Fruit fly (Drosophila melanogaster) whole organism, embryonic: ENCODE results near the gene Lcp65Ag2.

Source experiments
- Ada2b ChIP-seq: fragments of 200-800 bp; sonication (Bioruptor generic); IDR thresholded peaks from 2 replicates; pipeline ENCODE4 v1.3.6; 2022; ENCODE audit warnings: missing biosample characterization, missing genetic modification characterization
- CG1024 ChIP-seq: fragments of 200-800 bp; sonication (Bioruptor generic); IDR thresholded peaks from 2 replicates; pipeline ENCODE4 v1.3.6; 2022; ENCODE audit warnings: missing biosample characterization, missing genetic modification characterization
- CG10267 ChIP-seq: fragments of 200-800 bp; sonication (Bioruptor generic); optimal IDR thresholded peaks from 2 replicates; lab custom pipeline; 2018; ENCODE audit warnings: missing biosample characterization, mild to moderate bottlenecking, missing genetic modification characterization, moderate library complexity
- CG10274 ChIP-seq: fragments of 200-800 bp; sonication (Bioruptor generic); optimal IDR thresholded peaks from 3 replicates; lab custom pipeline; 2017; ENCODE audit warnings: missing biosample characterization, mild to moderate bottlenecking, missing genetic modification characterization
- CG10366 ChIP-seq: fragments of 200-800 bp; sonication (Bioruptor generic); IDR thresholded peaks from 2 replicates; pipeline ENCODE4 v1.3.6; 2022; ENCODE audit warnings: missing biosample characterization, missing genetic modification characterization
- CG10431 ChIP-seq: fragments of 200-800 bp; sonication (Bioruptor generic); optimal IDR thresholded peaks from 3 replicates; lab custom pipeline; 2018; ENCODE audit warnings: missing biosample characterization, mild to moderate bottlenecking, missing genetic modification characterization
- CG11247 ChIP-seq: fragments of 200-800 bp; sonication (Bioruptor generic); IDR thresholded peaks from 2 replicates; pipeline ENCODE4 v1.3.6; 2022; ENCODE audit warnings: missing biosample characterization, missing genetic modification characterization
- CG12104 ChIP-seq: fragments of 200-800 bp; sonication (Bioruptor generic); optimal IDR thresholded peaks from 3 replicates; lab custom pipeline; 2016; ENCODE audit warnings: missing biosample characterization, missing genetic modification characterization
- CG13287 ChIP-seq: fragments of 200-800 bp; sonication (Bioruptor generic); IDR thresholded peaks from 2 replicates; pipeline ENCODE4 v1.3.6; 2022; ENCODE audit warnings: missing biosample characterization, missing genetic modification characterization; ENCODE audit not compliant: partially characterized antibody
- CG13296 ChIP-seq: fragments of 200-800 bp; sonication (Bioruptor generic); optimal IDR thresholded peaks from 3 replicates; lab custom pipeline; 2018; ENCODE audit warnings: missing biosample characterization, mild to moderate bottlenecking, missing genetic modification characterization
- CG17361 ChIP-seq: fragments of 200-800 bp; sonication (Bioruptor generic); IDR thresholded peaks from 3 replicates; pipeline ENCODE4 v1.3.6; 2022; ENCODE audit warnings: missing biosample characterization, missing genetic modification characterization
- CG17802 ChIP-seq: fragments of 200-800 bp; sonication (Bioruptor generic); optimal IDR thresholded peaks from 2 replicates; lab custom pipeline; 2018; ENCODE audit warnings: missing biosample characterization, mild to moderate bottlenecking, missing genetic modification characterization, moderate library complexity
- CG30431 ChIP-seq: fragments of 200-800 bp; sonication (Bioruptor generic); optimal IDR thresholded peaks from 2 replicates; lab custom pipeline; 2017; ENCODE audit warnings: missing biosample characterization, missing genetic modification characterization
- CG31224 ChIP-seq: fragments of 200-800 bp; sonication (Bioruptor generic); IDR thresholded peaks from 2 replicates; pipeline ENCODE4 v1.3.6; 2022; ENCODE audit warnings: missing biosample characterization, missing genetic modification characterization
- CG32767 ChIP-seq: fragments of 200-800 bp; sonication (Bioruptor generic); IDR thresholded peaks from 2 replicates; pipeline ENCODE4 v1.3.6; 2022; ENCODE audit warnings: missing biosample characterization, missing genetic modification characterization
- CG33557 ChIP-seq: fragments of 200-800 bp; sonication (Bioruptor generic); optimal IDR thresholded peaks from 2 replicates; lab custom pipeline; 2019; ENCODE audit warnings: missing biosample characterization, mild to moderate bottlenecking, missing genetic modification characterization, moderate library complexity
- CG6683 ChIP-seq: fragments of 200-800 bp; sonication (Bioruptor generic); optimal IDR thresholded peaks from 2 replicates; lab custom pipeline; 2017; ENCODE audit warnings: missing biosample characterization, mild to moderate bottlenecking, missing genetic modification characterization, missing genetic modification reagents
- CG6689 ChIP-seq: fragments of 200-800 bp; sonication (Bioruptor generic); IDR thresholded peaks from 2 replicates; pipeline ENCODE4 v1.3.6; 2022; ENCODE audit warnings: missing biosample characterization, missing genetic modification characterization
- CG6813 ChIP-seq: fragments of 200-800 bp; sonication (Bioruptor generic); optimal IDR thresholded peaks from 2 replicates; lab custom pipeline; 2017; ENCODE audit warnings: missing biosample characterization, missing genetic modification characterization, mild to moderate bottlenecking, moderate library complexity, missing genetic modification reagents
- CG7928 ChIP-seq: fragments of 200-800 bp; sonication (Bioruptor generic); optimal IDR thresholded peaks from 2 replicates; lab custom pipeline; 2017; ENCODE audit warnings: missing biosample characterization, mild to moderate bottlenecking, missing genetic modification characterization
- CG8388 ChIP-seq: fragments of 200-800 bp; sonication (Bioruptor generic); optimal IDR thresholded peaks from 2 replicates; lab custom pipeline; 2019; ENCODE audit warnings: missing biosample characterization, mild to moderate bottlenecking, missing genetic modification characterization, moderate library complexity
- CrebB ChIP-seq: fragments of 200-800 bp; sonication (Bioruptor generic); optimal IDR thresholded peaks from 3 replicates; lab custom pipeline; 2018; ENCODE audit warnings: missing biosample characterization, mild to moderate bottlenecking, missing genetic modification characterization
- ERR ChIP-seq: fragments of 200-800 bp; sonication (Bioruptor generic); optimal IDR thresholded peaks from 2 replicates; lab custom pipeline; 2016; ENCODE audit warnings: missing biosample characterization, missing genetic modification characterization
- Gug ChIP-seq: fragments of 200-800 bp; sonication (Bioruptor generic); IDR thresholded peaks from 4 replicates; pipeline ENCODE4 v1.3.6; 2022; ENCODE audit warnings: missing biosample characterization, missing genetic modification characterization
- HLH3B ChIP-seq: fragments of 200-800 bp; sonication (Bioruptor generic); IDR thresholded peaks from 2 replicates; pipeline ENCODE4 v1.3.6; 2022; ENCODE audit warnings: missing biosample characterization, missing genetic modification characterization
- Oli ChIP-seq: fragments of 200-800 bp; sonication (Bioruptor generic); optimal IDR thresholded peaks from 2 replicates; lab custom pipeline; 2018; ENCODE audit warnings: missing biosample characterization, mild to moderate bottlenecking, missing genetic modification characterization, moderate library complexity
- Poxn ChIP-seq: fragments of 200-800 bp; sonication (Bioruptor generic); IDR thresholded peaks from 2 replicates; pipeline ENCODE4 v1.3.6; 2022; ENCODE audit warnings: missing biosample characterization, missing genetic modification characterization
- Ravus ChIP-seq: fragments of 200-800 bp; sonication (Bioruptor generic); IDR thresholded peaks from 2 replicates; pipeline ENCODE4 v1.3.6; 2022; ENCODE audit warnings: missing biosample characterization, missing genetic modification characterization
- Rfx ChIP-seq: fragments of 200-800 bp; sonication (Bioruptor generic); IDR thresholded peaks from 2 replicates; pipeline ENCODE4 v1.3.6; 2022; ENCODE audit warnings: missing biosample characterization, missing genetic modification characterization
- Sin3A ChIP-seq: fragments of >200 bp; optimal IDR thresholded peaks from 2 replicates; lab custom pipeline; 2018
- Sox100B ChIP-seq: fragments of 200-800 bp; sonication (Bioruptor generic); optimal IDR thresholded peaks from 3 replicates; lab custom pipeline; 2018; ENCODE audit warnings: missing biosample characterization, mild to moderate bottlenecking, missing genetic modification characterization
- Usf ChIP-seq: fragments of 200-800 bp; sonication (Bioruptor generic); optimal IDR thresholded peaks from 2 replicates; lab custom pipeline; 2017; ENCODE audit warnings: missing genotype, missing biosample characterization, missing genetic modification characterization
- Vsx1 ChIP-seq: fragments of 200-800 bp; sonication (Bioruptor generic); optimal IDR thresholded peaks from 2 replicates; lab custom pipeline; 2017; ENCODE audit warnings: missing biosample characterization, mild to moderate bottlenecking, missing genetic modification characterization, missing genetic modification reagents
- amos ChIP-seq: fragments of 200-800 bp; sonication (Bioruptor generic); IDR thresholded peaks from 2 replicates; pipeline ENCODE4 v1.3.6; 2022; ENCODE audit warnings: missing biosample characterization, missing genetic modification characterization; ENCODE audit not compliant: partially characterized antibody
- bab2 ChIP-seq: fragments of 200-800 bp; sonication (Bioruptor generic); optimal IDR thresholded peaks from 2 replicates; lab custom pipeline; 2016; ENCODE audit warnings: missing biosample characterization, missing genetic modification characterization
- corto ChIP-seq: fragments of 200-800 bp; sonication (Bioruptor generic); optimal IDR thresholded peaks from 2 replicates; lab custom pipeline; 2016; ENCODE audit warnings: missing biosample characterization, mild to moderate bottlenecking, missing genetic modification characterization, moderate library complexity
- danr ChIP-seq: fragments of 200-800 bp; sonication (Bioruptor generic); IDR thresholded peaks from 2 replicates; pipeline ENCODE4 v1.3.6; 2022; ENCODE audit warnings: missing biosample characterization, missing genetic modification characterization
- ind ChIP-seq: fragments of 200-800 bp; sonication (Bioruptor generic); optimal IDR thresholded peaks from 3 replicates; lab custom pipeline; 2016; ENCODE audit warnings: missing biosample characterization, missing genetic modification characterization
- insv ChIP-seq, 2 experiments: fragments of 200-800 bp; sonication (Bioruptor generic); optimal IDR thresholded peaks; 3 replicates each; lab custom pipeline; 2016 to 2018; ENCODE audit warnings: missing biosample characterization in 2 of 2, missing genetic modification characterization in 2 of 2
- lbe ChIP-seq: fragments of 200-800 bp; sonication (Bioruptor generic); optimal IDR thresholded peaks from 2 replicates; lab custom pipeline; 2016; ENCODE audit warnings: missing biosample characterization, mild to moderate bottlenecking, missing genetic modification characterization
- mld ChIP-seq: fragments of 200-800 bp; sonication (Bioruptor generic); IDR thresholded peaks from 3 replicates; pipeline ENCODE4 v1.3.6; 2022; ENCODE audit warnings: missing biosample characterization, missing genetic modification characterization; ENCODE audit not compliant: partially characterized antibody
- nom ChIP-seq: fragments of 200-800 bp; sonication (Bioruptor generic); optimal IDR thresholded peaks from 2 replicates; lab custom pipeline; 2017; ENCODE audit warnings: missing biosample characterization, missing genetic modification characterization, mild to moderate bottlenecking, moderate library complexity, missing genetic modification reagents
- pfk ChIP-seq: fragments of 200-800 bp; sonication (Bioruptor generic); optimal IDR thresholded peaks from 2 replicates; lab custom pipeline; 2018; ENCODE audit warnings: missing biosample characterization, mild to moderate bottlenecking, missing genetic modification characterization, moderate library complexity
- psq ChIP-seq: fragments of 200-800 bp; sonication (Bioruptor generic); optimal IDR thresholded peaks from 2 replicates; lab custom pipeline; 2017; ENCODE audit warnings: missing biosample characterization, missing genetic modification characterization
- ranshi ChIP-seq: fragments of 200-800 bp; sonication (Bioruptor generic); IDR thresholded peaks from 2 replicates; pipeline ENCODE4 v1.3.6; 2022; ENCODE audit warnings: missing biosample characterization, missing genetic modification characterization
- repo ChIP-seq: fragments of 200-800 bp; sonication (Bioruptor generic); optimal IDR thresholded peaks from 2 replicates; lab custom pipeline; 2016; ENCODE audit warnings: missing biosample characterization, missing genetic modification characterization
- sr ChIP-seq: fragments of 200-800 bp; sonication (Bioruptor generic); IDR thresholded peaks from 3 replicates; pipeline ENCODE4 v1.3.6; 2022; ENCODE audit warnings: missing biosample characterization, missing genetic modification characterization
- trh ChIP-seq: fragments of 200-800 bp; sonication (Bioruptor generic); optimal IDR thresholded peaks from 2 replicates; lab custom pipeline; 2016; ENCODE audit warnings: missing biosample characterization, missing genetic modification characterization
- wek ChIP-seq: fragments of 200-800 bp; sonication (Bioruptor generic); optimal IDR thresholded peaks from 3 replicates; lab custom pipeline; 2018; ENCODE audit warnings: missing biosample characterization, mild to moderate bottlenecking, missing genetic modification characterization, moderate library complexity
- yki ChIP-seq: fragments of >200 bp; optimal IDR thresholded peaks from 3 replicates; lab custom pipeline; 2018
- zen2 ChIP-seq: fragments of 200-800 bp; sonication (Bioruptor generic); IDR thresholded peaks from 3 replicates; pipeline ENCODE4 v1.3.6; 2022; ENCODE audit warnings: missing biosample characterization, missing genetic modification characterization; ENCODE audit not compliant: partially characterized antibody

Gene Lcp65Ag2

dm6 chr3L:6181776-6182175 is 48.4 kb upstream of the Lcp65Ag2 start, which contains the start of gene CG10274 (continued):
- TF ChIP-seq CG10274 (GFP tag; lab: Kevin White, UChicago) (peak; percentile 56), Poxn (GFP tag; lab: Robert Waterston, UW) (no peak), CG7928 (GFP tag; lab: Kevin White, UChicago) (peak; percentile 18), zen2 (GFP tag; lab: Robert Waterston, UW) (no peak), danr (GFP tag; lab: Robert Waterston, UW) (no peak), CG10431 (no peak), CG12104 (peak; percentile 51), trh (peak; percentile 36), CG11247 (peak; percentile 59; the same call in 1 of the 2 replicates), ind (GFP tag; lab: Kevin White, UChicago) (peak; percentile 83), yki (lab: Kevin White, UChicago) (no peak), CG32767 (no peak), CG17802 (tag; lab: Kevin White, UChicago) (peak; percentile 38), CG17361 (GFP tag; lab: Robert Waterston, UW) (no peak; the same call in 1 of the 3 replicates), CG6683 (GFP tag; lab: Kevin White, UChicago) (peak; percentile 39), CG33557 (GFP tag; lab: Kevin White, UChicago) (peak; percentile 73), sr (GFP tag; lab: Robert Waterston, UW) (no peak), CG10366 (peak; percentile 50), psq (GFP tag; lab: Kevin White, UChicago) (no peak), repo (GFP tag; lab: Kevin White, UChicago) (peak; percentile 40), pfk (GFP tag; lab: Kevin White, UChicago) (no peak), nom (GFP tag; lab: Kevin White, UChicago) (no peak), Usf (GFP tag; lab: Kevin White, UChicago) (peak; percentile 47), ERR (GFP tag; lab: Kevin White, UChicago) (no peak), bab2 (GFP tag; lab: Kevin White, UChicago) (peak; percentile 67), Ada2b (GFP tag; lab: Robert Waterston, UW) (peak; percentile 60), CG13296 (GFP tag; lab: Kevin White, UChicago) (no peak), CG8388 (GFP tag; lab: Kevin White, UChicago) (peak; percentile 50), amos (GFP tag; lab: Robert Waterston, UW) (no peak), corto (no peak), Rfx (GFP tag; lab: Robert Waterston, UW) (peak; percentile 86), CG1024 (0 out of 2 replicates have a peak, but pooled peaks have one; percentile 26), CG10267 (tag; lab: Kevin White, UChicago) (peak; percentile 98), mld (no peak), Gug (GFP tag; lab: Robert Waterston, UW) (peak; percentile 65; the same call in 3 of the 4 replicates), lbe (GFP tag; lab: Kevin White, UChicago) (no peak), CG6813 (GFP tag; lab: Kevin White, UChicago) (no peak), HLH3B (peak; percentile 65), CG6689 (GFP tag; lab: Robert Waterston, UW) (peak; percentile 34; the same call in 1 of the 2 replicates), CG31224 (GFP tag; lab: Robert Waterston, UW) (peak; percentile 35; the same call in 1 of the 2 replicates), wek (no peak), Vsx1 (GFP tag; lab: Kevin White, UChicago) (no peak), CG13287 (no peak; the same call in 1 of the 2 replicates), CrebB (tag; lab: Kevin White, UChicago) (peak; percentile 38), CG30431 (GFP tag; lab: Kevin White, UChicago) (peak; percentile 16), Sin3A (lab: Kevin White, UChicago) (peak; percentile 75), insv (GFP tag; optimal IDR thresholded peaks at IDR 0.05; lab: Kevin White, UChicago) (peak in 1 of 2 experiments; percentile 31), ranshi (GFP tag; lab: Robert Waterston, UW) (peak; percentile 61; the same call in 1 of the 2 replicates), Ravus (no peak), Oli (tag; lab: Kevin White, UChicago) (peak; percentile 68), Sox100B (GFP tag; lab: Kevin White, UChicago) (no peak)
